Fruit fly (Drosophila melanogaster): Measurements from ENCODE around the gene hng3.

Gene hng3

dm6 chr3L:710345-710822 lies 44.9 kb downstream of the hng3 start, which contains the start of gene CkIIalpha-i3 (continued):
- TF ChIP-seq pita (GFP tag; optimal IDR thresholded peaks at IDR 0.05) = peak; percentile 82
- TF ChIP-seq CG11085 (GFP tag; IDR thresholded peaks at IDR 0.05) = no peak
- peak; percentile 16 for TF ChIP-seq BEAF-32 (GFP tag; optimal IDR thresholded peaks at IDR 0.05)
- TF ChIP-seq prd (optimal IDR thresholded peaks at IDR 0.05) = no peak
- no peak for TF ChIP-seq prd (GFP tag; IDR thresholded peaks at IDR 0.05)
- peak; percentile 11 for TF ChIP-seq CG4617 (GFP tag; optimal IDR thresholded peaks at IDR 0.05; ENCODE audit: borderline replicate concordance)
- TF ChIP-seq CG33213 (GFP tag; optimal IDR thresholded peaks at IDR 0.05) = peak; percentile 22
- no peak for TF ChIP-seq CG17186 (GFP tag; optimal IDR thresholded peaks at IDR 0.05)
- TF ChIP-seq Ets65A (GFP tag) = no peak
- peak; percentile 33; the same call in 1 of the 3 replicates for TF ChIP-seq knrl (GFP tag; IDR thresholded peaks at IDR 0.05; ENCODE audit: partially characterized antibody)
- TF ChIP-seq lab (GFP tag; optimal IDR thresholded peaks at IDR 0.05) = no peak
- no peak for TF ChIP-seq HLH54F (GFP tag; optimal IDR thresholded peaks at IDR 0.05)
- TF ChIP-seq nerfin-1 (tag; optimal IDR thresholded peaks at IDR 0.05) = peak; percentile 69
- TF ChIP-seq trem (tag; optimal IDR thresholded peaks at IDR 0.05) = peak; percentile 56
- peak in 1 of 2 experiments; percentile 64 for TF ChIP-seq eve (GFP tag; optimal IDR thresholded peaks at IDR 0.05)
- no peak for TF ChIP-seq bbx (GFP tag; IDR thresholded peaks at IDR 0.05; ENCODE audit: partially characterized antibody)
- TF ChIP-seq phol (tag; optimal IDR thresholded peaks at IDR 0.05) = peak; percentile 26

DNA sequence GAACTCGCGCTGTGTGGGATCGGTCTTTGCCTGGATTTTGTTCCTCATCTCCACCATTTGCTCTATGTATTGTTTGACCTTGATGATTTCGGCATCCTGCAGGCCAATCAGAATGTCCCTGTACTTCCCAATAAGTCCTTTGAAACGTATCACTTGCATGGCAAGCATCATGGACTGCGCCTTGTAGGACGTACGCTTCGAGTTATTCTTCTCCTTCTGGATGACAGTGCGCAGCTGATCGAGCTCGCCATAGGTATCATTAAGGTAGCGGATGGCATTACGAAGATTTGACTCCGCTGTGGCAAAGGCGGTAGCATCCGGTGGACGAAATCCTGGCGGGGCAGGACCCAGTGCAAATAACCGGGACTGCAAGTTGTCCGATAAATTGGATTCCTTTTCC lies 45.4 kb downstream of the hng3 start:
- TF ChIP-seq HLH4C (GFP tag; IDR thresholded peaks at IDR 0.05; ENCODE audit: partially characterized antibody) (0 out of 3 replicates have a peak, but pooled peaks have one; percentile 10), Spps (tag; optimal IDR thresholded peaks at IDR 0.05) (no peak), sr (GFP tag; IDR thresholded peaks at IDR 0.05) (no peak), E2f2 (GFP tag; IDR thresholded peaks at IDR 0.05) (0 out of 2 replicates have a peak, but pooled peaks have one; percentile 3), CG6683 (GFP tag; optimal IDR thresholded peaks at IDR 0.05) (no peak), dysf (GFP tag; IDR thresholded peaks at IDR 0.05) (0 out of 3 replicates have a peak, but pooled peaks have one; percentile 9), Med (GFP tag) (peak; percentile 57), CG15696 (tag; optimal IDR thresholded peaks at IDR 0.05) (no peak), peb (GFP tag; IDR thresholded peaks at IDR 0.05) (no peak), jigr1 (GFP tag; IDR thresholded peaks at IDR 0.05) (no peak), ci (GFP tag; IDR thresholded peaks at IDR 0.05) (0 out of 3 replicates have a peak, but pooled peaks have one; percentile 6), Elba2 (GFP tag; optimal IDR thresholded peaks at IDR 0.05) (peak; percentile 71), CG8290 (GFP tag; optimal IDR thresholded peaks at IDR 0.05) (no peak), CG8290 (tag; optimal IDR thresholded peaks at IDR 0.05) (peak in 1 of 2 experiments; percentile 57)

DNA sequence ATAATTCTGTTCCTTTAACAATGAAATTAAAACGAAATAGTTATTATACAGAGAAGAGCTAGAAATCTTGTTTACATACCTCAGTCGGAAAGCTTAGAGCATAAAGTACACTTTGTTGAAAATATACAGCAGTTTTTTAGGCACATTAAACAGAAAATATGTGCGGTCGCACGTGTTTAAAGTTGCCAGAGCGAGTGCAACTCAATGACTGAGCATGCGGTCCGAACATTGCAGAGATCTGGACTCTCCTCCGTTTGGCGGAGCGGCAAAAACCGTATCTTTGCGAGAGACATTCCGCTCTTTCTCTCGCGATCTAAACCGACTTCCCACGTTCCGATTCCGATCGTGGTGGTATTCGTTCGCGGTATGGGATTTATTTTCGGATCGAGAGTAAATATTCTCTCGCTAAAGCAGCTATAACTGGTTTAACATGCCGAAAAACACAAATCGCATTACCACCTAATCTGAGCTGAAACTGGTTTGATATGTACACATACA lies 47.2 kb downstream of the hng3 start, which contains the start of gene CG13895:
CG13895 (minus strand) TSS at position 214 of the 498 bp plus-strand sequence.
- no peak for TF ChIP-seq Gsc (GFP tag; IDR thresholded peaks at IDR 0.05)
- TF ChIP-seq mld (GFP tag; IDR thresholded peaks at IDR 0.05; ENCODE audit: partially characterized antibody) = no peak
- TF ChIP-seq CG1233 (GFP tag; optimal IDR thresholded peaks at IDR 0.05) = peak; percentile 39
- TF ChIP-seq mirr (GFP tag; optimal IDR thresholded peaks at IDR 0.05) = peak; percentile 28
- TF ChIP-seq CG14710 (tag; optimal IDR thresholded peaks at IDR 0.05) = peak; percentile 3
- peak; percentile 39 for TF ChIP-seq abd-A (tag; optimal IDR thresholded peaks at IDR 0.05)
- peak; percentile 30 for TF ChIP-seq sug (tag; optimal IDR thresholded peaks at IDR 0.05)
- TF ChIP-seq CG8924 (tag; optimal IDR thresholded peaks at IDR 0.05) = peak; percentile 2
- peak; percentile 14; the same call in 1 of the 2 replicates for TF ChIP-seq rib (GFP tag; IDR thresholded peaks at IDR 0.05)
- TF ChIP-seq sd (tag; optimal IDR thresholded peaks at IDR 0.05) = peak; percentile 75
- TF ChIP-seq Dll (GFP tag; IDR thresholded peaks at IDR 0.05; ENCODE audit: partially characterized antibody) = peak; percentile 54; the same call in 2 of the 4 replicates
- no peak for TF ChIP-seq caup (GFP tag; optimal IDR thresholded peaks at IDR 0.05; ENCODE audit: severe bottlenecking)
- no peak for TF ChIP-seq slou (GFP tag; optimal IDR thresholded peaks at IDR 0.05)
- TF ChIP-seq vvl (GFP tag; IDR thresholded peaks at IDR 0.05) = no peak
- TF ChIP-seq tna (GFP tag; IDR thresholded peaks at IDR 0.05; ENCODE audit: partially characterized antibody) = no peak
- TF ChIP-seq sob (GFP tag; IDR thresholded peaks at IDR 0.05) = peak; percentile 31; the same call in 1 of the 2 replicates
- TF ChIP-seq CG30020 (tag; optimal IDR thresholded peaks at IDR 0.05) = no peak
- TF ChIP-seq CG2116 (GFP tag; optimal IDR thresholded peaks at IDR 0.05) = no peak

All from whole organism, embryonic.